Worm (Caenorhabditis elegans) whole organism, L3 larva: ENCODE data around the gene Y6E2A.1.

Experiments
- aly-2 ChIP-seq: fragments of 150-350 bp; optimal IDR thresholded peaks from 2 replicates; lab custom pipeline; 2014; ENCODE audit warnings: missing biosample characterization, missing genetic modification characterization
- jun-1 ChIP-seq: fragments of 150-350 bp; optimal IDR thresholded peaks from 2 replicates; lab custom pipeline; 2014; ENCODE audit warnings: missing biosample characterization, missing genetic modification reagents, missing genetic modification characterization
- mdl-1 ChIP-seq: fragments of 150-350 bp; optimal IDR thresholded peaks from 2 replicates; lab custom pipeline; 2014; ENCODE audit warnings: missing biosample characterization, missing genetic modification characterization
- nhr-76 ChIP-seq: fragments of 150-350 bp; sonication (generic microtip); optimal IDR thresholded peaks from 5 replicates; lab custom pipeline; 2014; ENCODE audit warnings: missing biosample characterization, missing genetic modification characterization
- pha-4 ChIP-seq: fragments of 150-350 bp; optimal IDR thresholded peaks from 2 replicates; lab custom pipeline; 2014; ENCODE audit warnings: missing biosample characterization, missing genetic modification reagents, missing genetic modification characterization
- sea-2 ChIP-seq: fragments of 150-350 bp; sonication (generic microtip); optimal IDR thresholded peaks from 4 replicates; lab custom pipeline; 2014; ENCODE audit warnings: missing biosample characterization, missing genetic modification reagents, missing genetic modification characterization
- skn-1 ChIP-seq: fragments of 150-350 bp; optimal IDR thresholded peaks from 2 replicates; lab custom pipeline; 2014; ENCODE audit warnings: missing biosample characterization, missing genetic modification characterization
- unc-62 ChIP-seq: fragments of 150-350 bp; sonication (generic microtip); optimal IDR thresholded peaks from 4 replicates; lab custom pipeline; 2014; ENCODE audit warnings: missing biosample characterization, missing genetic modification reagents, missing genetic modification characterization
- zag-1 ChIP-seq: fragments of 150-350 bp; optimal IDR thresholded peaks from 2 replicates; lab custom pipeline; 2014; ENCODE audit warnings: missing biosample characterization, missing genetic modification characterization
- ztf-4 ChIP-seq: fragments of 150-350 bp; optimal IDR thresholded peaks from 2 replicates; lab custom pipeline; 2014; ENCODE audit warnings: missing biosample characterization, missing genetic modification characterization

- no peak for TF ChIP-seq mdl-1 (tag; lab: Kevin White, UChicago)
- no peak for TF ChIP-seq zag-1 (tag; lab: Kevin White, UChicago)
- TF ChIP-seq pha-4 (tag; lab: Kevin White, UChicago): no peak
- TF ChIP-seq aly-2 (tag; lab: Kevin White, UChicago): no peak
- no peak for TF ChIP-seq skn-1
- TF ChIP-seq ztf-4 (tag; lab: Kevin White, UChicago): no peak
- TF ChIP-seq nhr-76 (tag; lab: Kevin White, UChicago): no peak
- TF ChIP-seq sea-2 (GFP tag; lab: Kevin White, UChicago): no peak
- no peak for TF ChIP-seq jun-1 (tag; lab: Kevin White, UChicago)
- TF ChIP-seq unc-62 (GFP tag; lab: Kevin White, UChicago): no peak
Observed at ce11 chrV:15758449-15758848, 48.1 kb upstream of the Y6E2A.1 start, which contains the start of gene str-9.
